Worm (Caenorhabditis elegans) whole organism, late embryonic: Measurements from ENCODE around the gene his-64.

Experiments
- K09A11.1 ChIP-seq: sonication (generic microtip); optimal IDR thresholded peaks from 2 replicates; lab custom pipeline; 2017; ENCODE audit warnings: antibody characterized with exemption, mild to moderate bottlenecking, missing genetic modification characterization, missing compliant biosample characterization; ENCODE audit not compliant: insufficient read depth
- Y22D7AL.16 ChIP-seq: sonication (generic microtip); optimal IDR thresholded peaks from 2 replicates; lab custom pipeline; 2016; ENCODE audit warnings: missing genetic modification characterization, missing compliant biosample characterization
- ahr-1 ChIP-seq: sonication (generic microtip); optimal IDR thresholded peaks from 2 replicates; lab custom pipeline; 2016; ENCODE audit warnings: missing genetic modification characterization, missing compliant biosample characterization
- ceh-24 ChIP-seq: sonication (generic microtip); optimal IDR thresholded peaks from 2 replicates; lab custom pipeline; 2016; ENCODE audit warnings: mild to moderate bottlenecking, missing genetic modification characterization, missing compliant biosample characterization
- ceh-30 ChIP-seq: fragments of 150-350 bp; optimal IDR thresholded peaks from 2 replicates; lab custom pipeline; 2014; ENCODE audit warnings: missing biosample characterization, missing genetic modification characterization
- ceh-34 ChIP-seq: sonication (generic microtip); optimal IDR thresholded peaks from 2 replicates; lab custom pipeline; 2016; ENCODE audit warnings: mild to moderate bottlenecking, missing genetic modification characterization, missing compliant biosample characterization
- ceh-45 ChIP-seq: fragments of 200-800 bp; sonication (Bioruptor generic); IDR thresholded peaks from 2 replicates; pipeline ENCODE4 v1.3.6; 2022; ENCODE audit warnings: missing genetic modification reagents, missing genetic modification characterization, missing compliant biosample characterization
- che-1 ChIP-seq: sonication (generic microtip); optimal IDR thresholded peaks from 2 replicates; lab custom pipeline; 2016; ENCODE audit warnings: mild to moderate bottlenecking, missing genetic modification characterization, missing compliant biosample characterization
- dmd-4 ChIP-seq: sonication (generic microtip); optimal IDR thresholded peaks from 2 replicates; lab custom pipeline; 2016; ENCODE audit warnings: borderline replicate concordance, missing genetic modification characterization, missing compliant biosample characterization
- ets-4 ChIP-seq: sonication (generic microtip); optimal IDR thresholded peaks from 2 replicates; lab custom pipeline; 2016; ENCODE audit warnings: missing genetic modification characterization, missing compliant biosample characterization
- eyg-1 ChIP-seq: sonication (generic microtip); optimal IDR thresholded peaks from 2 replicates; lab custom pipeline; 2016; ENCODE audit warnings: missing genotype, missing genetic modification characterization, missing compliant biosample characterization
- fkh-10 ChIP-seq: fragments of 150-350 bp; optimal IDR thresholded peaks from 2 replicates; lab custom pipeline; 2014; ENCODE audit warnings: missing biosample characterization, missing genetic modification reagents, missing genetic modification characterization
- gmeb-2 ChIP-seq: sonication (generic microtip); optimal IDR thresholded peaks from 2 replicates; lab custom pipeline; 2016; ENCODE audit warnings: missing genetic modification characterization, inconsistent platforms, missing compliant biosample characterization
- hlh-13 ChIP-seq: fragments of 200-800 bp; sonication (Bioruptor generic); optimal IDR thresholded peaks from 2 replicates; lab custom pipeline; 2018; ENCODE audit warnings: mild to moderate bottlenecking, missing genetic modification characterization, missing compliant biosample characterization
- hlh-30 ChIP-seq: sonication (generic microtip); optimal IDR thresholded peaks from 2 replicates; lab custom pipeline; 2017; ENCODE audit warnings: antibody characterized with exemption, missing genetic modification characterization, missing compliant biosample characterization; ENCODE audit not compliant: insufficient read depth
- hlh-8 ChIP-seq: sonication (generic microtip); optimal IDR thresholded peaks from 2 replicates; lab custom pipeline; 2016; ENCODE audit warnings: missing genotype, missing genetic modification characterization, missing compliant biosample characterization
- lin-11 ChIP-seq: fragments of 200-800 bp; sonication (Bioruptor generic); optimal IDR thresholded peaks from 2 replicates; lab custom pipeline; 2018; ENCODE audit warnings: mild to moderate bottlenecking, missing genetic modification characterization, missing compliant biosample characterization
- nfya-1 ChIP-seq: sonication (generic microtip); optimal IDR thresholded peaks from 2 replicates; lab custom pipeline; 2017; ENCODE audit warnings: missing genetic modification characterization, mild to moderate bottlenecking, missing compliant biosample characterization, antibody characterized with exemption, moderate library complexity
- nhr-232 ChIP-seq: sonication (generic microtip); optimal IDR thresholded peaks from 2 replicates; lab custom pipeline; 2016; ENCODE audit warnings: missing genetic modification characterization, missing compliant biosample characterization
- odd-2 ChIP-seq: sonication (generic microtip); optimal IDR thresholded peaks from 2 replicates; lab custom pipeline; 2017; ENCODE audit warnings: antibody characterized with exemption, mild to moderate bottlenecking, missing genetic modification characterization, missing compliant biosample characterization
- pag-3 ChIP-seq: sonication (generic microtip); optimal IDR thresholded peaks from 2 replicates; lab custom pipeline; 2016; ENCODE audit warnings: missing compliant biosample characterization, missing genetic modification characterization, borderline replicate concordance
- pax-1 ChIP-seq: fragments of 150-350 bp; optimal IDR thresholded peaks from 2 replicates; lab custom pipeline; 2014; ENCODE audit warnings: missing biosample characterization, missing genetic modification characterization
- pha-2 ChIP-seq: sonication (generic microtip); optimal IDR thresholded peaks from 2 replicates; lab custom pipeline; 2017; ENCODE audit warnings: mild to moderate bottlenecking, missing genetic modification characterization, missing compliant biosample characterization
- pros-1 ChIP-seq: fragments of 150-350 bp; optimal IDR thresholded peaks from 2 replicates; lab custom pipeline; 2014; ENCODE audit warnings: missing biosample characterization, missing genetic modification reagents, missing genetic modification characterization
- ref-2 ChIP-seq: sonication (generic microtip); optimal IDR thresholded peaks from 2 replicates; lab custom pipeline; 2016; ENCODE audit warnings: missing genetic modification characterization, missing compliant biosample characterization
- sox-2 ChIP-seq: fragments of 200-800 bp; sonication (Bioruptor generic); IDR thresholded peaks from 2 replicates; pipeline ENCODE4 v1.3.6; 2022; ENCODE audit warnings: missing genetic modification reagents, missing genetic modification characterization, missing compliant biosample characterization
- sox-4 ChIP-seq: sonication (generic microtip); optimal IDR thresholded peaks from 2 replicates; lab custom pipeline; 2017; ENCODE audit warnings: mild to moderate bottlenecking, missing genetic modification characterization, inconsistent platforms, missing compliant biosample characterization
- tbx-2 ChIP-seq: sonication (generic microtip); optimal IDR thresholded peaks from 2 replicates; lab custom pipeline; 2016; ENCODE audit warnings: missing genetic modification characterization, missing compliant biosample characterization
- unc-55 ChIP-seq: sonication (generic microtip); optimal IDR thresholded peaks from 2 replicates; lab custom pipeline; 2017; ENCODE audit warnings: missing biosample characterization, missing genetic modification reagents, missing genetic modification characterization
- unc-86 ChIP-seq: sonication (generic microtip); optimal IDR thresholded peaks from 2 replicates; lab custom pipeline; 2016; ENCODE audit warnings: missing genetic modification characterization, missing compliant biosample characterization

Gene his-64

DNA sequence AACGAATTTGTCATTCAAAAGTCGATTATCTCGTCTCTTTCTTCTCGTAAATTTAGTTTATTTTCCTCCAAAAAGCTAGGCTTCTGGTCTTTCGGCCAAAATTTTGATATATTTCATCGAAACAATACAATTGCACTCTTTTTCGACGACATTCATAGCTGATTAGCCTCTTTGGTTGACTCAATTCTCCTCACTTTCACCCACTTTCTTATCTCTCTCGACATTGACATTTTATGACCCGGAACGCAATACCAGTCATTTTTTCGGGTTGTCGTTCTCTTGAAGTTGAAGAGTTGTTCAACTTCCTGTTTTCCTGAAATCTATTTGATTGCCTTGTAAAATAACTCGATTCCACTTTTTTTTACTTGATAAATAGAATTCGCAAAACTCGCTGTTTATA is 27.7 kb downstream of the his-64 start:
- no peak for TF ChIP-seq odd-2

DNA sequence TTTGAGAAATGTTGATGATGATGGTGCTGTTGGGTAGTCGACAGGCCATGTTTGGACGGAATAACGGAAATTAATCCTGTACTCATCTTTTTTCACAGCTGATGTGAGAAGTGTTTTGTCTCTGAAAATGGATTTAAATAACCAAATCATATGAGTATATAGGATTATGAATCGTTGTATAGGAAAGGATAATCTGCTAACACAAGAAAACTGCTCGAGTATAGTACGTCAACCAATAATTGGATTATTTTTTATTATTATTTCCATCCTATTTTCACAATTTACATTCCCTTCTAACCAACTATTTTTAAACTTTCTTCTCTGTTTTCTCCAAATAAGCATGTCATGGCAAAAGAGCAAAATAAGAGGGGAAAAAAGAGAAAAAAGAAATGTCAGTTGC is 28.8 kb downstream of the his-64 start:
- TF ChIP-seq unc-55 (no peak), hlh-8 (tag; lab: Kevin White, UChicago) (no peak), gmeb-2 (no peak), hlh-13 (GFP tag; lab: Kevin White, UChicago) (no peak), ceh-34 (tag; lab: Kevin White, UChicago) (no peak), nfya-1 (tag; lab: Kevin White, UChicago) (no peak), unc-86 (no peak), tbx-2 (tag; lab: Kevin White, UChicago) (no peak), lin-11 (no peak), eyg-1 (no peak), pax-1 (tag; lab: Kevin White, UChicago) (no peak), nhr-232 (tag; lab: Kevin White, UChicago) (no peak), pros-1 (tag; lab: Kevin White, UChicago) (no peak), pha-2 (tag; lab: Kevin White, UChicago) (no peak), che-1 (tag; lab: Kevin White, UChicago) (no peak), ahr-1 (no peak), K09A11.1 (tag; lab: Kevin White, UChicago) (no peak)

DNA sequence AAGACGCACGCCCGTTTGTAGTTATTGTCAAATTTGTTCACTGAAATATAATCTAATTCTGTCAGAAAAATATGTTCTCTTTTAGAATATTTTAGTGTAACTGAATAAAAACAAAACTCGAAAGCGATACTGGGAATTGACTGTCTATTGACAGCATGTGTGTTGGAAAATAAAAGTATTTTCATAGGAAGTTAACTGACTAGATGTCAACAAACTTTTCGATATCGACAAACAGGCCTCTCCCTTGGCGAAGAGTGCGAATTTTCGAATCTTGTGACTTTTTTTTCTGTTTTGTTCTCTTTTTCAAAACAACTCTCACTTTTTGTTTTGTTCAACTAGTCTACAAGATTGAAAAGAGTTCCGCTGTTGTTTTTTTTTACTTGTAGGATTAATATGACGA is 31.3 kb downstream of the his-64 start:
- TF ChIP-seq ref-2 (tag; lab: Kevin White, UChicago), result no peak
- TF ChIP-seq ahr-1, result no peak
- TF ChIP-seq unc-55, result no peak
- no peak for TF ChIP-seq sox-2 (GFP tag; lab: Robert Waterston, UW)

DNA sequence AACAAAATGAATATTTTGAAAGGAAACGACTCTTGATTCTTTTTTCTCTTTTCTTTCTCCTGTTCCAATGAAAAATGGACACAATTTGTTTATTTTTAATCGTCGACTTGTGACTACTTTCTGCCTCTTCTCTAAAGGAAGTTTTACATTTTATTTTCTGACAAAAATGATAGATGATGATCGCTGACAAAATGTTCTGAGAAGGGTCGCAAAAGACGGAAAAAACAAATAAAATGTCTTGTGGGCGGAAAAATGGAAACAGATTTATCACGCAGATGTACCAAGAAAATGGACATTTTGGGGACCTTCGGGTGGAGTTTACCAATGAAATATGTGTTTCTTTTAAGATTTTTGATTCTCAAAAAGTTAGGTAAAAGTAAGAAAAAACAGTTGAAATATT is 46.0 kb downstream of the his-64 start:
- TF ChIP-seq pag-3 (tag; lab: Kevin White, UChicago), result no peak

DNA sequence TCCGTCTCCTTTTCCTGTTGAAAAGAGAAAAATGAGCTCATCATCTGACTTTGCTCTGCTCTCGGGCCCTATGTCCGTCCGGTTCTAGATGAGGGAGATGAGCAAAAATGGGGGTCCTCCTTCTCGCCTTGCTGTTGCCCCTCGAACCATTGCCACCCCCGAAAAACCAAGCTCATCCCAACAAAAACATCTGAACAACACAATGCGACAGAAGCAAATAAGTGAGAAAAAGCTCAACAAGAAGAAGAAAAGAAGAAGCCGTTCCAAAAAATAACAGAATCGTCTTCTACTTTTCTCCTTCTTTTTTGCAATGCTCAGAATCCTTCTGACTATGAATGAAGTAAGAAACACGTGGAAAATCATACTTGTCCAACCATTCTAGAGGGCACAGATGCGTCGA is 48.9 kb downstream of the his-64 start:
- TF ChIP-seq dmd-4 (tag; lab: Kevin White, UChicago) (no peak), fkh-10 (GFP tag; lab: Kevin White, UChicago) (no peak), ceh-24 (tag; lab: Kevin White, UChicago) (no peak), Y22D7AL.16 (no peak), hlh-30 (tag; lab: Kevin White, UChicago) (no peak), ceh-30 (tag; lab: Kevin White, UChicago) (no peak), sox-4 (tag; lab: Kevin White, UChicago) (no peak), ceh-45 (GFP tag; lab: Robert Waterston, UW) (no peak), ets-4 (tag; lab: Kevin White, UChicago) (no peak)
